Worm (Caenorhabditis elegans) whole organism, young adult: ENCODE data around the gene math-14.

ENCODE experiments used
- F23B12.7 ChIP-seq: sonication (generic microtip); optimal IDR thresholded peaks from 2 replicates; lab custom pipeline; 2017; ENCODE audit warnings: missing genetic modification characterization, mild to moderate bottlenecking, missing compliant biosample characterization, antibody characterized with exemption, moderate library complexity; ENCODE audit not compliant: insufficient read depth
- repo-1 ChIP-seq: sonication (generic microtip); optimal IDR thresholded peaks from 2 replicates; lab custom pipeline; 2017; ENCODE audit warnings: mild to moderate bottlenecking, missing genetic modification characterization, missing compliant biosample characterization

DNA sequence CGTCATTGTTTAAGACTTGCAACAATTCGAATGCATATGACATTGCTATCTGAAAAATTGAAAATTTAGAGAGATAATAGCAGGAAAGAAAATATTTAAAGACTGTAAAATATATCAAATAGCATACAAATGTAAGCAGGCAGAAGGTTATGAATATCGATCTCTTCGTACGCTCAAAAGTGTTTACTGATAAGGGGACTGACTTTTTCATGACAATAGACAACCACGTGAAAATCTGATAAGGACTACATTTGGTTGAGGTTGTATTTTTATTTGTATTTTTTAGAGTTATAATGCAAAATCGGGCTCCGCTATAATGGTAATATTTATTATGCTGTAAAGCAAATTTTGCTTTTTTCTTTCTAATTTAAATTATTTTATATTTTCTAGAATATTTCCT lies 26.3 kb upstream of the math-14 start, which contains the start of the genes C52E2.5 and C52E2.4:
- TF ChIP-seq F23B12.7 (tag; lab: Kevin White, UChicago) (no peak), repo-1 (tag; lab: Kevin White, UChicago) (no peak)
